Worm (Caenorhabditis elegans) whole organism, early embryonic: ENCODE measurements around the gene nrde-1.

ENCODE experiments used
- B0310.2 ChIP-seq: sonication (generic microtip); optimal IDR thresholded peaks from 2 replicates; lab custom pipeline; 2016; ENCODE audit warnings: mild to moderate bottlenecking, missing genetic modification characterization, missing compliant biosample characterization
- F13C5.2 ChIP-seq: sonication (generic microtip); optimal IDR thresholded peaks from 2 replicates; lab custom pipeline; 2017; ENCODE audit warnings: mild to moderate bottlenecking, missing genetic modification characterization, inconsistent platforms, missing compliant biosample characterization
- aly-1 ChIP-seq: sonication (generic microtip); optimal IDR thresholded peaks from 2 replicates; lab custom pipeline; 2016; ENCODE audit warnings: missing genetic modification characterization, missing compliant biosample characterization
- ama-1 ChIP-seq: fragments of 150-350 bp; optimal IDR thresholded peaks from 2 replicates; lab custom pipeline; 2014
- ceh-13 ChIP-seq: fragments of 200-800 bp; sonication (Bioruptor generic); optimal IDR thresholded peaks from 2 replicates; lab custom pipeline; 2018; ENCODE audit warnings: mild to moderate bottlenecking, missing genetic modification characterization, missing compliant biosample characterization
- ceh-36 ChIP-seq: sonication (generic microtip); optimal IDR thresholded peaks from 2 replicates; lab custom pipeline; 2016; ENCODE audit warnings: missing genetic modification characterization, inconsistent platforms, missing compliant biosample characterization
- ets-7 ChIP-seq: sonication (generic microtip); optimal IDR thresholded peaks from 2 replicates; lab custom pipeline; 2016; ENCODE audit warnings: missing genotype, missing genetic modification characterization, missing compliant biosample characterization
- flt-1 ChIP-seq: fragments of 200-800 bp; sonication (Bioruptor generic); IDR thresholded peaks from 2 replicates; pipeline ENCODE4 v1.3.6; 2022; ENCODE audit warnings: missing genetic modification characterization, missing compliant biosample characterization
- hmbx-1 ChIP-seq: sonication (generic microtip); optimal IDR thresholded peaks from 2 replicates; lab custom pipeline; 2016; ENCODE audit warnings: mild to moderate bottlenecking, missing genetic modification characterization, missing compliant biosample characterization
- hmg-4 ChIP-seq: fragments of 200-800 bp; sonication (Bioruptor generic); optimal IDR thresholded peaks from 2 replicates; lab custom pipeline; 2018; ENCODE audit warnings: mild to moderate bottlenecking, missing genetic modification characterization, missing compliant biosample characterization
- hnd-1 ChIP-seq: sonication (generic microtip); optimal IDR thresholded peaks from 2 replicates; lab custom pipeline; 2016; ENCODE audit warnings: missing genetic modification characterization, missing compliant biosample characterization
- pes-1 ChIP-seq: fragments of 200-800 bp; sonication (Bioruptor generic); IDR thresholded peaks from 2 replicates; pipeline ENCODE4 v1.3.6; 2022; ENCODE audit warnings: missing genetic modification reagents, missing genetic modification characterization, missing compliant biosample characterization
- scrt-1 ChIP-seq: fragments of 200-800 bp; sonication (Bioruptor generic); IDR thresholded peaks from 2 replicates; pipeline ENCODE4 v1.3.6; 2022; ENCODE audit warnings: missing genetic modification characterization, missing compliant biosample characterization
- sea-1 ChIP-seq: fragments of 200-800 bp; sonication (Bioruptor generic); conservative IDR thresholded peaks from 2 replicates; pipeline ENCODE4 v1.3.6; 2022; ENCODE audit warnings: missing genetic modification characterization, missing compliant biosample characterization
- tbx-11 ChIP-seq: fragments of 200-800 bp; sonication (Bioruptor generic); IDR thresholded peaks from 2 replicates; pipeline ENCODE4 v1.3.6; 2022; ENCODE audit warnings: missing genetic modification characterization, missing compliant biosample characterization
- tbx-37 ChIP-seq: fragments of 200-800 bp; sonication (Bioruptor generic); conservative IDR thresholded peaks from 2 replicates; pipeline ENCODE4 v1.3.6; 2022; ENCODE audit warnings: missing genetic modification reagents, missing genetic modification characterization, missing compliant biosample characterization
- tra-4 ChIP-seq: sonication (generic microtip); optimal IDR thresholded peaks from 2 replicates; lab custom pipeline; 2017; ENCODE audit warnings: missing genetic modification characterization, missing compliant biosample characterization

The nrde-1 gene

DNA sequence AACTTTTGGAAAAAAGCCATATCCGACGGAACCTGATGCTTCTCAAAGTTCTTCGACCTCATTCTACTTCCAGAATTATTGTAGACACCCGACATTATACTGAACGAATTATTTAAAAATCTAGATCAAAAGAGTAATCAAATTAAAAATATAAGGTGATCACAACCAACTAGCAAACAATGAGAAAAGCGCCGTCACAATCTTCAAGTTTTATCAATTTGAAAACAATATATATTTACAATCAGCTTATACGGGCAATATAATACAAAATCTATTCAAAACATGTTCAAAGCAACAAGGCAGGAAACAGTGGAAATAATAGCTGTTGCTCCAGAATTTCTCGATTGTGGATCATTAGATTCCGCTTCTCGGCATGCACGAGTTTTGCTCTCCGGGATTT, 11.6 kb downstream of the nrde-1 start, which contains the start of gene C14B1.12:
Gene C14B1.12, minus strand, starts transcription at position 101 of the 400 bp plus-strand sequence.
- TF ChIP-seq pes-1 (GFP tag; lab: Robert Waterston, UW) (no peak), hnd-1 (no peak), hmbx-1 (no peak), hmg-4 (GFP tag; lab: Kevin White, UChicago) (no peak), flt-1 (GFP tag; lab: Robert Waterston, UW) (no peak), ceh-13 (no peak), tbx-37 (GFP tag; lab: Robert Waterston, UW) (no peak)

DNA sequence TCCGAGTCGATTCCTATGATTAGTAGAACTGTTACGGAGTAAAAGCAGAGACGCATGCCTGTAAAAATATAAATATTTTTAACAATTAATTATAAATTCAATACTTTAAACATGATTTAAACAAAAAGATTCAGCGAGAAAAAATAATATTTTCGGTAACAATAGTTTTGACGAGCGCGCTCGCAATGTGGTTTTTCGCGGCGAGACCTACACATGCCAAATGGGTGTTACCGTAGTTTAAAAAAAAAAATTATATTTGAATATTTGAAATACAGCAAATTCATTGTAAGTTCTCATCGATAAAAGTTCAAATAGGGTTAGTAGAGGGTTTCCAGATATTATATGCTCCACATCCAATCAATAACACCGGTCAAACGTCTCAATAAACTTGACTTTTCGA, 13.2 kb downstream of the nrde-1 start, which contains the start of gene gldi-5:
Gene gldi-5, minus strand, starts transcription at position 58 of the 400 bp plus-strand sequence.
- TF ChIP-seq ceh-13 (no peak), ets-7 (no peak), tbx-11 (no peak), aly-1 (no peak), tra-4 (tag; lab: Kevin White, UChicago) (no peak), hmg-4 (GFP tag; lab: Kevin White, UChicago) (no peak), B0310.2 (no peak), hnd-1 (no peak), ama-1 (lab: Kevin White, UChicago) (no peak), flt-1 (GFP tag; lab: Robert Waterston, UW) (no peak)

DNA sequence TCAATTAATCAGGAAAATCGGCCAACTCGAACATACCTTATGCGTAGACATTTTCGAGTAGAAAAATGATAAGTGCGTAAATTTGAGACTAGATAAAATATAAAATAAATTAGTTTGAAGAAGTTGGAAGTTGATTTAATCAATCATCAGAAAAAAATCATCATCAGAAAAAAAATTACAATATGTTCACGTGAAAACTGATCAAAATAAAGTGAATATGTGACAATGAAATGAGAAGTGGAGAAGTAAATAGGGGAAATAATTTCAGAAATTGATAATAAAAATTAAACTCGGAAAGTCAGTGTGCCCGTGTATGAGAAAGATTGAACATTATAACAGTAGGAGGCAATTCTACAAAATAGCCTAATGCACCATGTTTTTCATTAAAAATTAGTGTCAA, 16.3 kb downstream of the nrde-1 start, which contains the start of gene F34D10.9:
Gene F34D10.9, minus strand, starts transcription at position 101 of the 400 bp plus-strand sequence.
- TF ChIP-seq hmbx-1, result no peak
- no peak for TF ChIP-seq tbx-37 (GFP tag; lab: Robert Waterston, UW)
- TF ChIP-seq ceh-13, result no peak
- no peak for TF ChIP-seq flt-1 (GFP tag; lab: Robert Waterston, UW)
- TF ChIP-seq F13C5.2 (tag; lab: Kevin White, UChicago), result no peak

DNA sequence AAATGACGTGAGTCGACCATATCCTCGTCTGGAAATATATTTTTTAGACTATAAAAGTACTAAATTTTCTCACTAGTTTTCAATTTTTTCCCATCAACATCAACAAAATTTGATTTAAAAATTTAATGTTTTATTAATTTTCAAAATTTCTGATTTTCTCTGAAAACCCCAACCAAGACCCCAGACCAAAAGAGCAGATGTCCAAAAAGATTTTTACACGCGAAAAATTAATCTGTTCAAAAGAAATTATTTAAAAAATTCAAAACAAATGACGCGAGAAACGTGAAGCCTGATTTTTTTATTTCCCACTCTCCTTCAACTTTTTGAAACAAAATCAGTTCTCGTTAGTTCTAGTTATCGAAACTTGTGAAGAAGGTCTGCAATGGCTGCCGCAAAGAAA, 17.2 kb downstream of the nrde-1 start, which contains the start of gene F34D10.8:
Gene F34D10.8, plus strand, starts transcription at position 301 of the 400 bp plus-strand sequence.
- TF ChIP-seq B0310.2, result no peak
- no peak for TF ChIP-seq ets-7
- no peak for TF ChIP-seq ceh-36 (tag; lab: Kevin White, UChicago)
- no peak for TF ChIP-seq tra-4 (tag; lab: Kevin White, UChicago)
- TF ChIP-seq flt-1 (GFP tag; lab: Robert Waterston, UW), result no peak
- no peak for TF ChIP-seq hnd-1
- no peak for TF ChIP-seq ama-1 (lab: Kevin White, UChicago)
- TF ChIP-seq tbx-11, result no peak
- no peak for TF ChIP-seq ceh-13
- no peak for TF ChIP-seq hmg-4 (GFP tag; lab: Kevin White, UChicago)
- TF ChIP-seq aly-1, result no peak
- no peak for TF ChIP-seq scrt-1 (GFP tag; lab: Robert Waterston, UW)
- TF ChIP-seq sea-1 (GFP tag; lab: Robert Waterston, UW), result no peak
- no peak for TF ChIP-seq tbx-37 (GFP tag; lab: Robert Waterston, UW)

DNA sequence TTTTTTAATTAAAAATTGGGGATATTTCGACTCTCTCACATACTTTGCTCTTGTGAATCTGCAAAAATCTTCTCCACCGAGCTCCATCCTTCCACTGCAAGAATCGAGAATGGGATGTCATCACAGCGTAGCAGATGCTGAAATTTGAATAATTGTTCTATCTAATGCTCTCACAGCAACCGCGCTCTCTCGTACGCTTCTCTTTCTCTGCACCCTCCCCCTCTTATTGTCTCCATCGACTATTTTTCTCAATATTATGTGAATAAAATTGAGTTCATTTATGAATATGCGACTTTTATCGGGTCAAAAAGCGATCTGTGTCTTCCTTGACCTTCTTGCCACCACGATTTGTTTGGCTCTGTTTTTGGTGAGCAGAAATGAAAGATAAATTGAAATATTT, 20.7 kb downstream of the nrde-1 start, which contains the start of gene F34D10.3:
Gene F34D10.3, plus strand, starts transcription at position 249 of the 400 bp plus-strand sequence.
- TF ChIP-seq F13C5.2 (tag; lab: Kevin White, UChicago) (no peak), flt-1 (GFP tag; lab: Robert Waterston, UW) (no peak), tbx-37 (GFP tag; lab: Robert Waterston, UW) (no peak), hnd-1 (no peak)

DNA sequence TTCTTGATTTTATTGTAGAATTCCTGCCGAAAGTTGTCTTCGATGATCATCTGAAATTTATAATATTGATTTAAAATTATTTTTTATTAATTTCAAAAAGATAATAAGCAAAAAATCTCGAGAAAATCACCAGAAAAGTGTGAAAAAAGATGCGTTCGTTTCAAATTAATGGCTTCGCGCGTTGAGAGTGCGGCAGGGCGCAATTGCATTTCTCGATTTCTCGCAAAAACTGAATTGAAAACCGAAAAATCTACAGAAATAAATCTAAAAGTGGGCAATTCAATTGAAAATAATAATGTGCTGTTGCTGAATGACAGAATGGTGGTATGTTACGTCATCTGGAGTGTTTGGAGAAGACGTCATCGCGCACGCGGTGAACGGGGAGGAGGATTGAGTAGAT, 21.7 kb downstream of the nrde-1 start, which contains the start of gene evl-18:
Gene evl-18, minus strand, starts transcription at position 50 of the 400 bp plus-strand sequence.
- TF ChIP-seq sea-1 (GFP tag; lab: Robert Waterston, UW), result no peak
- no peak for TF ChIP-seq flt-1 (GFP tag; lab: Robert Waterston, UW)
- no peak for TF ChIP-seq scrt-1 (GFP tag; lab: Robert Waterston, UW)
- TF ChIP-seq F13C5.2 (tag; lab: Kevin White, UChicago), result no peak
- no peak for TF ChIP-seq aly-1
- TF ChIP-seq hmg-4 (GFP tag; lab: Kevin White, UChicago), result no peak
- TF ChIP-seq ama-1 (lab: Kevin White, UChicago), result no peak
- TF ChIP-seq tbx-11, result no peak
- TF ChIP-seq ceh-13, result no peak
- TF ChIP-seq hnd-1, result no peak
- no peak for TF ChIP-seq ets-7
- no peak for TF ChIP-seq pes-1 (GFP tag; lab: Robert Waterston, UW)
- TF ChIP-seq tra-4 (tag; lab: Kevin White, UChicago), result no peak
- no peak for TF ChIP-seq ceh-36 (tag; lab: Kevin White, UChicago)
- no peak for TF ChIP-seq tbx-37 (GFP tag; lab: Robert Waterston, UW)
- TF ChIP-seq hmbx-1, result no peak
- no peak for TF ChIP-seq B0310.2

DNA sequence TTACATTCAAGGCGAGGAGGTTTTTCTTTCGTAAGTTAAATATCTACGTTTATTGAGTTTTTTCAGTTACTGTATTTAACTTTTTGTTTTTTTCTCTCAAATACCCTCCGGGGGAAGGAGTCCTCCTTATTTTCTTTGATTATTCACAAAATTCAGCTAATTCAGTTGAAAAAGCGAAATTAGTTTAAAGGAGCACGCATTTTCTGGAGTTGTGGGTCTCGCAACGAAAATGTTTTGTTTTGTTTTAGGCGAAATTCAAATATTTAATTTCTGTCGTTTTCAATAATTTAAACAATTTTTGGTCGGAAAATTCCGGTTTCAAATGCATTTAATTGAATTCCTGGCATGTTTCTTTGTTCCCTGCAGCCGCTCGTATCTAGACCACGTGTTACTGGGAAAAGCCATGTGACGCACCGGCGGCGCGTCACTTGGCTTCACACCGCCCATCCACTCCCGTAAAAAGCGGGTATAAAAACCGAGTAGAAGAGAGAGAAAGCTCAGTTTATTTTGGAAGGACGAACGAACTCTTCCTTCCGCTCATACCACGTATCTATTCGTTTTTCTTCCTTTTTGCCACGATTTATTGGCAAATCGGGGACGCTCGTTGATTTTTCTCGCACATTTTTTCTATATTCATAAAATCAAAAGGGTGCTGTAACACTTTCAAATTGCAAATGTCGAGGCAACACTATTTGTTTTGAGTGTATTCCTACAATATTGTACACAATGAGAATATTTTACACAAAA, 22.4 kb downstream of the nrde-1 start:
- no peak for TF ChIP-seq pes-1 (GFP tag; lab: Robert Waterston, UW)
- TF ChIP-seq tra-4 (tag; lab: Kevin White, UChicago), result no peak
- no peak for TF ChIP-seq ama-1 (lab: Kevin White, UChicago)
- no peak for TF ChIP-seq hmg-4 (GFP tag; lab: Kevin White, UChicago)
- no peak for TF ChIP-seq ceh-13
- TF ChIP-seq tbx-11, result 0 out of 2 replicates have a peak, but pooled peaks have one; percentile 24

DNA sequence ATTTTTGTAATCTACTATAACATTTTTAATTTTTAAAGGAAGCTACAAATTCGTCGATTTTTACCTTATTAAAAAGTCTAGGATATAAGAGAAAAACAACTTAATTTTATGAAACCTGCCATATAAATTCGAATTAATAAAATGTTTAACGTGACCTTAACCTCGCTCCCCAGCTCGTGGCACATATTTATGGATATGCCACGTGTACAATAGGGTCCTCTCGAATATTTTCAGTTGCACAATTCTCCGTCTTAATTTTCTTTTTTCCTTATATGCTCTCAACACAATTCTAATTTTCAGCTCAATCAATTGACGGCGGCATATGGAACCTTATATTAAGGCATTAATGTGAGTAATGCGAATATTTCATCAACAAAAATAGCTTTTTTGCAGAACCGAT, 23.0 kb downstream of the nrde-1 start, which contains the start of gene F34D10.4:
Gene F34D10.4, plus strand, starts transcription at position 301 of the 400 bp plus-strand sequence.
- TF ChIP-seq pes-1 (GFP tag; lab: Robert Waterston, UW) (no peak), F13C5.2 (tag; lab: Kevin White, UChicago) (no peak), aly-1 (no peak), ceh-36 (tag; lab: Kevin White, UChicago) (no peak), sea-1 (GFP tag; lab: Robert Waterston, UW) (no peak), hmg-4 (GFP tag; lab: Kevin White, UChicago) (no peak), B0310.2 (no peak), ets-7 (no peak), ama-1 (lab: Kevin White, UChicago) (no peak), hmbx-1 (no peak), scrt-1 (GFP tag; lab: Robert Waterston, UW) (no peak)
